Worm (Caenorhabditis elegans) whole organism, L3 larva: ENCODE measurements around the gene try-1.
A peak's percentile ranks its signal among the peaks of the same experiment; 100 is the strongest.
"Not testable (repeated sequence)": the region's sequence is repeated elsewhere in the genome, so short reads cannot be mapped to it uniquely, and the experiment has no call there.

Experiments
- R02D3.7 ChIP-seq: fragments of 150-350 bp; optimal IDR thresholded peaks from 2 replicates; lab custom pipeline; 2014; ENCODE audit warnings: missing biosample characterization, missing genetic modification characterization
- aly-2 ChIP-seq: fragments of 150-350 bp; optimal IDR thresholded peaks from 2 replicates; lab custom pipeline; 2014; ENCODE audit warnings: missing biosample characterization, missing genetic modification characterization
- ama-1 ChIP-seq: fragments of 150-350 bp; optimal IDR thresholded peaks from 2 replicates; lab custom pipeline; 2018
- ceh-82 ChIP-seq: fragments of 150-350 bp; optimal IDR thresholded peaks from 2 replicates; lab custom pipeline; 2014; ENCODE audit warnings: missing biosample characterization, missing genetic modification characterization
- elt-1 ChIP-seq: fragments of 150-350 bp; optimal IDR thresholded peaks from 2 replicates; lab custom pipeline; 2014; ENCODE audit warnings: missing biosample characterization, missing genetic modification characterization
- elt-2 ChIP-seq: sonication (generic microtip); optimal IDR thresholded peaks from 2 replicates; lab custom pipeline; 2016; ENCODE audit warnings: missing genetic modification reagents, mild to moderate bottlenecking, missing genetic modification characterization, missing compliant biosample characterization
- eor-1 ChIP-seq, 2 experiments: fragments of 150-350 bp; optimal IDR thresholded peaks; 2 replicates each; lab custom pipeline; 2014 to 2018; ENCODE audit warnings: missing biosample characterization in 2 of 2, missing genetic modification characterization in 2 of 2
- fkh-10 ChIP-seq: sonication (generic microtip); optimal IDR thresholded peaks from 2 replicates; lab custom pipeline; 2017; ENCODE audit warnings: missing biosample characterization, missing genetic modification reagents, missing genetic modification characterization
- fkh-2 ChIP-seq: fragments of 150-350 bp; optimal IDR thresholded peaks from 2 replicates; lab custom pipeline; 2014; ENCODE audit warnings: missing biosample characterization, missing genetic modification reagents, missing genetic modification characterization
- hmg-11 ChIP-seq: sonication (generic microtip); optimal IDR thresholded peaks from 2 replicates; lab custom pipeline; 2016; ENCODE audit warnings: missing genetic modification characterization, missing compliant biosample characterization
- jun-1 ChIP-seq: fragments of 150-350 bp; optimal IDR thresholded peaks from 2 replicates; lab custom pipeline; 2014; ENCODE audit warnings: missing biosample characterization, missing genetic modification reagents, missing genetic modification characterization
- lin-15B ChIP-seq: fragments of 150-350 bp; optimal IDR thresholded peaks from 2 replicates; lab custom pipeline; 2014; ENCODE audit warnings: missing biosample characterization, missing genetic modification characterization
- lin-39 ChIP-seq: fragments of 150-350 bp; optimal IDR thresholded peaks from 2 replicates; lab custom pipeline; 2018; ENCODE audit warnings: missing biosample characterization, missing genetic modification reagents, missing genetic modification characterization
- lsy-12 ChIP-seq: sonication (generic microtip); optimal IDR thresholded peaks from 2 replicates; lab custom pipeline; 2016; ENCODE audit warnings: mild to moderate bottlenecking, missing genetic modification characterization, missing compliant biosample characterization
- mdl-1 ChIP-seq: fragments of 150-350 bp; optimal IDR thresholded peaks from 2 replicates; lab custom pipeline; 2014; ENCODE audit warnings: missing biosample characterization, missing genetic modification characterization
- mml-1 ChIP-seq: fragments of 150-350 bp; sonication (generic microtip); optimal IDR thresholded peaks from 3 replicates; lab custom pipeline; 2014; ENCODE audit warnings: missing biosample characterization, missing genetic modification characterization
- nfya-1 ChIP-seq: sonication (generic microtip); optimal IDR thresholded peaks from 2 replicates; lab custom pipeline; 2017; ENCODE audit warnings: missing genetic modification characterization, mild to moderate bottlenecking, missing compliant biosample characterization, antibody characterized with exemption, moderate library complexity; ENCODE audit not compliant: insufficient read depth
- nhr-11 ChIP-seq: fragments of 150-350 bp; optimal IDR thresholded peaks from 2 replicates; lab custom pipeline; 2014; ENCODE audit warnings: missing biosample characterization, missing genetic modification characterization
- nhr-23 ChIP-seq: fragments of 150-350 bp; optimal IDR thresholded peaks from 2 replicates; lab custom pipeline; 2014; ENCODE audit warnings: missing biosample characterization, missing genetic modification reagents, missing genetic modification characterization
- nhr-237 ChIP-seq: fragments of 150-350 bp; optimal IDR thresholded peaks from 2 replicates; lab custom pipeline; 2014; ENCODE audit warnings: missing biosample characterization, missing genetic modification characterization
- nhr-25 ChIP-seq: sonication (generic microtip); optimal IDR thresholded peaks from 2 replicates; lab custom pipeline; 2017; ENCODE audit warnings: missing biosample characterization, missing genetic modification characterization
- nhr-28 ChIP-seq: fragments of 150-350 bp; optimal IDR thresholded peaks from 2 replicates; lab custom pipeline; 2014; ENCODE audit warnings: missing biosample characterization, missing genetic modification characterization
- nhr-67 ChIP-seq: fragments of 150-350 bp; optimal IDR thresholded peaks from 2 replicates; lab custom pipeline; 2014; ENCODE audit warnings: missing biosample characterization, missing genetic modification characterization
- nhr-76 ChIP-seq: fragments of 150-350 bp; sonication (generic microtip); optimal IDR thresholded peaks from 5 replicates; lab custom pipeline; 2014; ENCODE audit warnings: missing biosample characterization, missing genetic modification characterization
- nhr-77 ChIP-seq: fragments of 150-350 bp; optimal IDR thresholded peaks from 2 replicates; lab custom pipeline; 2014; ENCODE audit warnings: missing biosample characterization, missing genetic modification characterization
- pha-4 ChIP-seq: fragments of 150-350 bp; optimal IDR thresholded peaks from 2 replicates; lab custom pipeline; 2014; ENCODE audit warnings: missing biosample characterization, missing genetic modification reagents, missing genetic modification characterization
- skn-1 ChIP-seq: fragments of 150-350 bp; optimal IDR thresholded peaks from 2 replicates; lab custom pipeline; 2014; ENCODE audit warnings: missing biosample characterization, missing genetic modification characterization
- snpc-4 ChIP-seq: fragments of 150-350 bp; optimal IDR thresholded peaks from 2 replicates; lab custom pipeline; 2014; ENCODE audit warnings: missing biosample characterization, missing genetic modification characterization
- ztf-4 ChIP-seq: fragments of 150-350 bp; optimal IDR thresholded peaks from 2 replicates; lab custom pipeline; 2014; ENCODE audit warnings: missing biosample characterization, missing genetic modification characterization

try-1 gene

ce11 chrII:4941541-4942206 is 7.7 kb downstream of the try-1 start, which contains the start of gene ZK546.19:
TSS of gene ZK546.19 (plus strand) at chrII:4941726.
- TF ChIP-seq nhr-76 (tag; lab: Kevin White, UChicago) = no peak
- no peak for TF ChIP-seq nhr-77 (tag; lab: Kevin White, UChicago)
- TF ChIP-seq lin-15B (tag; lab: Kevin White, UChicago) = no peak
- peak; percentile 24 for TF ChIP-seq ama-1 (lab: Kevin White, UChicago)
- TF ChIP-seq nfya-1 (tag; lab: Kevin White, UChicago) = peak; percentile 23
- TF ChIP-seq elt-1 = peak; percentile 95
- peak; percentile 59 for TF ChIP-seq pha-4
- no peak for TF ChIP-seq lsy-12 (tag; lab: Kevin White, UChicago)
- TF ChIP-seq elt-2 (tag; lab: Kevin White, UChicago) = peak; percentile 71
- no peak for TF ChIP-seq nhr-237 (tag; lab: Kevin White, UChicago)
- peak; percentile 28 for TF ChIP-seq nhr-23 (tag; lab: Kevin White, UChicago)
- no peak for TF ChIP-seq ceh-82 (tag; lab: Kevin White, UChicago)
- TF ChIP-seq nhr-67 = no peak

ce11 chrII:4941050-4941449 is 8.3 kb downstream of the try-1 start, which contains the start of gene cblc-1:
TSS of gene cblc-1 (minus strand) at chrII:4941150.
- TF ChIP-seq ceh-82 (tag; lab: Kevin White, UChicago) (no peak), mml-1 (no peak), aly-2 (tag; lab: Kevin White, UChicago) (no peak), lin-15B (tag; lab: Kevin White, UChicago) (no peak), skn-1 (tag; lab: Kevin White, UChicago) (no peak), nhr-11 (tag; lab: Kevin White, UChicago) (no peak), eor-1 (tag; optimal IDR thresholded peaks at IDR 0.05; lab: Kevin White, UChicago) (no peak), fkh-10 (no peak), nhr-28 (no peak), mdl-1 (tag; lab: Kevin White, UChicago) (no peak), lin-39 (tag; lab: Kevin White, UChicago) (no peak), pha-4 (no peak), nhr-237 (tag; lab: Kevin White, UChicago) (no peak)

- no peak for TF ChIP-seq fkh-2
Observed at ce11 chrII:4937743-4938142, 11.6 kb downstream of the try-1 start, which contains the start of gene ZK546.4. TSS of gene ZK546.4 (plus strand) at chrII:4938043.

ce11 chrII:4935518-4935917 is 13.8 kb downstream of the try-1 start, which contains the start of gene ZK546.5:
TSS of gene ZK546.5 (plus strand) at chrII:4935818.
- TF ChIP-seq lin-15B (tag; lab: Kevin White, UChicago) (peak; percentile 1), nhr-25 (tag; lab: Kevin White, UChicago) (no peak), nfya-1 (tag; lab: Kevin White, UChicago) (peak; percentile 36)

ce11 chrII:4934954-4935353 is 14.4 kb downstream of the try-1 start, which contains the start of gene gst-30:
TSS of gene gst-30 (minus strand) at chrII:4935054.
- TF ChIP-seq jun-1 (tag; lab: Kevin White, UChicago) = no peak
- no peak for TF ChIP-seq R02D3.7 (tag; lab: Kevin White, UChicago)
- TF ChIP-seq nhr-25 (tag; lab: Kevin White, UChicago) = no peak
- TF ChIP-seq nhr-28 = no peak
- TF ChIP-seq snpc-4 (tag; lab: Kevin White, UChicago) = no peak
- no peak for TF ChIP-seq nhr-76 (tag; lab: Kevin White, UChicago)
- TF ChIP-seq hmg-11 (tag; lab: Kevin White, UChicago) = no peak
- no peak for TF ChIP-seq nfya-1 (tag; lab: Kevin White, UChicago)
- no peak for TF ChIP-seq lin-15B (tag; lab: Kevin White, UChicago)
- TF ChIP-seq, all 47 proteins: peak for 0

ce11 chrII:4932727-4933126 is 16.6 kb downstream of the try-1 start, which contains the start of gene msp-152:
TSS of gene msp-152 (plus strand) at chrII:4933027.
- not testable (repeated sequence) for TF ChIP-seq ztf-4, elt-2, nhr-76 (tag; lab: Kevin White, UChicago)
